Worm (Caenorhabditis elegans) whole organism, midembryonic: ENCODE results near the gene cuc-1.

ENCODE experiments used
- T22C8.4 ChIP-seq: fragments of 200-800 bp; sonication (Bioruptor generic); IDR thresholded peaks from 2 replicates; pipeline ENCODE4 v1.3.6; 2022; ENCODE audit warnings: missing genetic modification characterization, missing compliant biosample characterization
- flt-1 ChIP-seq: fragments of 200-800 bp; sonication (Bioruptor generic); IDR thresholded peaks from 2 replicates; pipeline ENCODE4 v1.3.6; 2022; ENCODE audit warnings: missing genetic modification characterization, missing compliant biosample characterization
- klf-2 ChIP-seq: fragments of 200-800 bp; sonication (Bioruptor generic); conservative IDR thresholded peaks from 2 replicates; pipeline ENCODE4 v1.3.6; 2022; ENCODE audit warnings: missing genetic modification reagents, missing genetic modification characterization, missing compliant biosample characterization
- ref-1 ChIP-seq: fragments of 200-800 bp; sonication (Bioruptor generic); conservative IDR thresholded peaks from 2 replicates; pipeline ENCODE4 v1.3.6; 2022; ENCODE audit warnings: missing genetic modification reagents, missing genetic modification characterization, missing compliant biosample characterization
- tab-1 ChIP-seq: fragments of 200-800 bp; sonication (Bioruptor generic); IDR thresholded peaks from 2 replicates; pipeline ENCODE4 v1.3.6; 2022; ENCODE audit warnings: missing genetic modification characterization, missing compliant biosample characterization
- ztf-23 ChIP-seq: fragments of 200-800 bp; sonication (Bioruptor generic); IDR thresholded peaks from 2 replicates; pipeline ENCODE4 v1.3.6; 2022; ENCODE audit warnings: missing genetic modification reagents, missing genetic modification characterization, missing compliant biosample characterization
- ztf-29 ChIP-seq: fragments of 200-800 bp; sonication (Bioruptor generic); IDR thresholded peaks from 2 replicates; pipeline ENCODE4 v1.3.6; 2022; ENCODE audit warnings: missing genetic modification reagents, missing genetic modification characterization, missing compliant biosample characterization

ce11 chrIII:7837567-7837966 is 23.2 kb downstream of the cuc-1 start:
- TF ChIP-seq flt-1 (GFP tag; lab: Robert Waterston, UW) (no peak), tab-1 (GFP tag; lab: Robert Waterston, UW) (no peak), klf-2 (GFP tag; lab: Robert Waterston, UW) (no peak), ztf-29 (GFP tag; lab: Robert Waterston, UW) (no peak), ztf-23 (no peak), T22C8.4 (GFP tag; lab: Robert Waterston, UW) (no peak), ref-1 (GFP tag; lab: Robert Waterston, UW) (no peak)
